Worm (Caenorhabditis elegans): ENCODE results near the gene rps-30.

rps-30 gene

ce11 chrV:7776029-7776628 is at the start of gene rps-30, which contains the start of gene rpl-39:
rps-30 (plus strand) TSS chrV:7776578.
rpl-39 (minus strand) TSS chrV:7776079.
- TF ChIP-seq dao-5 (tag; optimal IDR thresholded peaks at IDR 0.05), result no peak
- TF ChIP-seq W03F9.2 (tag; optimal IDR thresholded peaks at IDR 0.05), result peak; percentile 78

ce11 chrV:7726927-7727326 is 49.5 kb upstream of the rps-30 start:
- TF ChIP-seq W03F9.2 (tag; optimal IDR thresholded peaks at IDR 0.05) (no peak), him-1 (tag; optimal IDR thresholded peaks at IDR 0.05) (no peak)

ce11 chrV:7728003-7728678 is 48.2 kb upstream of the rps-30 start:
- TF ChIP-seq him-1 (tag; optimal IDR thresholded peaks at IDR 0.05) (peak; percentile 87), W03F9.2 (tag; optimal IDR thresholded peaks at IDR 0.05) (no peak)

- TF ChIP-seq W03F9.2 (tag; optimal IDR thresholded peaks at IDR 0.05) (no peak), him-1 (tag; optimal IDR thresholded peaks at IDR 0.05) (no peak), dao-5 (tag; optimal IDR thresholded peaks at IDR 0.05) (no peak)
Measured at ce11 chrV:7728679-7729027, 47.7 kb upstream of the rps-30 start, which contains the start of gene Y97E10C.1. Y97E10C.1 (plus strand) TSS chrV:7728879.

- TF ChIP-seq W03F9.2 (tag; optimal IDR thresholded peaks at IDR 0.05) (no peak), dao-5 (tag; optimal IDR thresholded peaks at IDR 0.05) (no peak), him-1 (tag; optimal IDR thresholded peaks at IDR 0.05) (no peak)
Measured at ce11 chrV:7730488-7730887, 45.9 kb upstream of the rps-30 start.

- TF ChIP-seq him-1 (tag; optimal IDR thresholded peaks at IDR 0.05), result no peak
- TF ChIP-seq dao-5 (tag; optimal IDR thresholded peaks at IDR 0.05), result no peak
- TF ChIP-seq W03F9.2 (tag; optimal IDR thresholded peaks at IDR 0.05), result no peak
Measured at ce11 chrV:7733240-7733765, 43.1 kb upstream of the rps-30 start.

ce11 chrV:7734909-7735308 is 41.5 kb upstream of the rps-30 start, which contains the start of gene clic-1:
clic-1 (minus strand) TSS chrV:7734911.
- no peak for TF ChIP-seq W03F9.2 (tag; optimal IDR thresholded peaks at IDR 0.05)
- peak; percentile 29 for TF ChIP-seq him-1 (tag; optimal IDR thresholded peaks at IDR 0.05)

- TF ChIP-seq W03F9.2 (tag; optimal IDR thresholded peaks at IDR 0.05), result no peak
- no peak for TF ChIP-seq him-1 (tag; optimal IDR thresholded peaks at IDR 0.05)
- no peak for TF ChIP-seq dao-5 (tag; optimal IDR thresholded peaks at IDR 0.05)
Measured at ce11 chrV:7735319-7735718, 41.1 kb upstream of the rps-30 start, which contains the start of gene srr-10. srr-10 (plus strand) TSS chrV:7735619.

ce11 chrV:7737710-7738109 is 38.7 kb upstream of the rps-30 start, which contains the start of gene srr-9:
srr-9 (plus strand) TSS chrV:7738010.
- TF ChIP-seq dao-5 (tag; optimal IDR thresholded peaks at IDR 0.05) (no peak), him-1 (tag; optimal IDR thresholded peaks at IDR 0.05) (no peak), W03F9.2 (tag; optimal IDR thresholded peaks at IDR 0.05) (no peak)

ce11 chrV:7739949-7740348 is 36.4 kb upstream of the rps-30 start:
- no peak for TF ChIP-seq W03F9.2 (tag; optimal IDR thresholded peaks at IDR 0.05)
- TF ChIP-seq dao-5 (tag; optimal IDR thresholded peaks at IDR 0.05), result no peak
- TF ChIP-seq him-1 (tag; optimal IDR thresholded peaks at IDR 0.05), result no peak

- TF ChIP-seq him-1 (tag; optimal IDR thresholded peaks at IDR 0.05) (no peak), W03F9.2 (tag; optimal IDR thresholded peaks at IDR 0.05) (no peak), dao-5 (tag; optimal IDR thresholded peaks at IDR 0.05) (no peak)
Measured at ce11 chrV:7741918-7742317, 34.5 kb upstream of the rps-30 start.

ce11 chrV:7742485-7742959 is 33.9 kb upstream of the rps-30 start, which contains the start of gene fbxl-5:
fbxl-5 (plus strand) TSS chrV:7742909.
- TF ChIP-seq dao-5 (tag; optimal IDR thresholded peaks at IDR 0.05) (no peak), him-1 (tag; optimal IDR thresholded peaks at IDR 0.05) (no peak), W03F9.2 (tag; optimal IDR thresholded peaks at IDR 0.05) (no peak)

- TF ChIP-seq W03F9.2 (tag; optimal IDR thresholded peaks at IDR 0.05), result no peak
- TF ChIP-seq him-1 (tag; optimal IDR thresholded peaks at IDR 0.05), result no peak
- TF ChIP-seq dao-5 (tag; optimal IDR thresholded peaks at IDR 0.05), result no peak
Measured at ce11 chrV:7744068-7744467, 32.3 kb upstream of the rps-30 start.

- TF ChIP-seq dao-5 (tag; optimal IDR thresholded peaks at IDR 0.05) (no peak), W03F9.2 (tag; optimal IDR thresholded peaks at IDR 0.05) (no peak), him-1 (tag; optimal IDR thresholded peaks at IDR 0.05) (no peak)
Measured at ce11 chrV:7745386-7745785, 31.0 kb upstream of the rps-30 start.
